Worm (Caenorhabditis elegans): ENCODE results near the gene shn-1.

DNA sequence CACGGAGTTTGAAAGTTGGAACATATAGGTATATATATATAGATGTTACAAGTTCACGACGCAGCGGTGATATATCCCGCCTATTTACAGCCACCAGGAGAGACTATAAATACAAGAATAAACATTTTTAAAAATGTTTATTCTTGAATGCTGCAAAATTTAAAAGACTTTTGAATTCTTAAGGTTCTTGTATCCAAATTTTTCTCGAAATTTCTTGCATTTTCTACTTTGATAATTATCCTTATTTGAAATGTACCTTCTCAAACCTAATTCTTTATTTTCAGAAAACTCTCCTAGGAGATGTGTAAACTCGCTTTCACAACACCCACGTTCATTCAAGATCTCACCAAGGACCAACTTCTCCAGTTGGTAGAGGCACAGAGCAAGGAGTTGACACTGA is 40.8 kb upstream of the shn-1 start, which contains the start of gene C05D12.4:
- TF ChIP-seq flt-1 (GFP tag; IDR thresholded peaks at IDR 0.05) (no peak), T22C8.4 (GFP tag; IDR thresholded peaks at IDR 0.05) (no peak), ztf-23 (GFP tag; IDR thresholded peaks at IDR 0.05) (no peak), klf-2 (GFP tag; conservative IDR thresholded peaks at IDR 0.05) (no peak), ref-1 (GFP tag; conservative IDR thresholded peaks at IDR 0.05) (no peak)

Measured in whole organism, midembryonic.